Worm (Caenorhabditis elegans): ENCODE results near the gene Y41C4A.6.

DNA sequence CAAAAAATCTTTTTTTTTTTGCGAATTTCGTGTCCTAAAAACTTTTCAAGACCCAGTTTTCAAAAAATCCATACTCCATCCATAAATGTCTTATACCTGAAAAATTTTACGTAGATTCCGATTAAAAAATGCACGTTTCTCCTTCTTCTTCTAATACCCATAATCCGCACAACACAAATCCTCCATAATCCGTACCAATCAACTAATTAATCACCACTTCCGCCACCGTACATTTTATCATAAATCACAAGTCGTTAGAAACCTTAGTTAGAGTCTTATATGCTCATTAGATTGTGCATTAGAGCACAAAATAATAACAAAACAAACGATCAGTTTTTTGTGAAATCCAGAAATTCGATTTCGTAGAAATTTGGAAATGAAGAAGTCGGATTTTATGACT, 27.4 kb upstream of the Y41C4A.6 start:
- TF ChIP-seq hnd-1 (tag; optimal IDR thresholded peaks at IDR 0.05) (no peak), tra-4 (tag; optimal IDR thresholded peaks at IDR 0.05) (no peak), hmg-4 (GFP tag; optimal IDR thresholded peaks at IDR 0.05) (no peak), scrt-1 (GFP tag; IDR thresholded peaks at IDR 0.05) (no peak), ets-7 (tag; optimal IDR thresholded peaks at IDR 0.05) (no peak), ama-1 (optimal IDR thresholded peaks at IDR 0.05) (no peak), flt-1 (GFP tag; IDR thresholded peaks at IDR 0.05) (no peak), aly-1 (tag; optimal IDR thresholded peaks at IDR 0.05) (no peak), tbx-11 (GFP tag; IDR thresholded peaks at IDR 0.05) (no peak), tbx-37 (GFP tag; conservative IDR thresholded peaks at IDR 0.05) (no peak)
